Worm (Caenorhabditis elegans): ENCODE measurements around the gene cul-6.

DNA sequence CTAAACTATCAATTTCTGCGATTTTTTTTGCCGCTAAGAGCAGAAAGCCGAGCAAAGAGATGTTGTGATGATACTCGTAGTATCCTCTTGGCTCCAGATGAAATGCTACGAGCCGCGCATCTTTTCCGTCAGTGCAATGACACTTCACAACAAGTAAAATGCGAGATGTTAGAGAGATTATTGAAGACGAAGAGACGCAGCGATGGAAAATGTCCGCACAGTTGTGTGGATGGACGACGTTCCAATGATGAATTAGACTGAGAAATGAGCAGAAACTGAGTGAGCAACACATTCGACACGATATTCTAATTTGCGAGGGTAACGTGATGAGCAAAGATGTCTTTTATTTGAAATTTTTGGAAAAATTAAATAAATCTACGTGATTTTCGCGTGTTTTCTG is 30.7 kb upstream of the cul-6 start:
- no peak for TF ChIP-seq ceh-9 (tag; optimal IDR thresholded peaks at IDR 0.05)
- no peak for TF ChIP-seq unc-39 (tag; optimal IDR thresholded peaks at IDR 0.05)

Data from whole organism, L3 larva.